Worm (Caenorhabditis elegans): ENCODE results near the gene pat-4.
"Not testable (repeated sequence)": the region's sequence is repeated elsewhere in the genome, so short reads cannot be mapped to it uniquely, and the experiment has no call there.

pat-4 gene

DNA sequence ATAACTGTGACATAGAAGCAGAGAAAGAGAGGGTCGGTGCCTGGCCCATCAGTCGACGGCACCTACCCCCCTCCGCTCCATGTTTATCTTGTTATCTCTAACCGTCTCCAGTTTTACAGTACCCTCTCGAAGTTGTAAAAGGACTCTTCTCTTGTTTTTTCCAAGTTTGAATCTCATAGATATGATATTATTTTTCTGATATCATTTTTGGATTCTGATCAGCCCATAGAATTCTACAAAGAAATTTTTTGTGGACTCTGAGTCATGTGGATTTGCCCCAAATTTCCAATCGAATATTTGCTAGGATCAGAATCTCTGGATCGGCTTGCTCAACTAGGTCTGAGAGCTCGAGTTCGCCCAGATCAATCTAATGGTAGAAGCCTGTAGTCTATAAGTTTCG, 20.0 kb upstream of the pat-4 start, which contains the start of gene C29F9.6:
TSS of gene C29F9.6 (plus strand) at position 301 of the 400 bp plus-strand sequence.
- TF ChIP-seq snpc-1.3 (tag; optimal IDR thresholded peaks at IDR 0.05; ENCODE audit: insufficient read depth) (no peak), lsl-1 (GFP tag; optimal IDR thresholded peaks at IDR 0.05) (no peak), ztf-3 (GFP tag; optimal IDR thresholded peaks at IDR 0.05) (no peak), lin-40 (tag; optimal IDR thresholded peaks at IDR 0.05) (no peak), F10E7.11 (tag; optimal IDR thresholded peaks at IDR 0.05) (no peak), nhr-80 (tag; optimal IDR thresholded peaks at IDR 0.05) (no peak), fkh-3 (tag; optimal IDR thresholded peaks at IDR 0.05) (no peak), F55B11.4 (tag; optimal IDR thresholded peaks at IDR 0.05; ENCODE audit: borderline replicate concordance, insufficient read depth) (no peak), egl-18 (GFP tag; IDR thresholded peaks at IDR 0.05) (no peak), xnd-1 (tag; optimal IDR thresholded peaks at IDR 0.05) (no peak), B0336.3 (GFP tag; IDR thresholded peaks at IDR 0.05) (no peak), repo-1 (tag; optimal IDR thresholded peaks at IDR 0.05) (no peak)

ce11 chrIII:98822-99221, 4.2 kb upstream of the pat-4 start, which contains the start of gene C29F9.9:
TSS of gene C29F9.9 (minus strand) at chrIII:98922.
- TF ChIP-seq ceh-40 (GFP tag; IDR thresholded peaks at IDR 0.05); tbp1 (GFP tag; optimal IDR thresholded peaks at IDR 0.05); Y67H2A.10 (GFP tag; conservative IDR thresholded peaks at IDR 0.05): not testable (repeated sequence)

DNA sequence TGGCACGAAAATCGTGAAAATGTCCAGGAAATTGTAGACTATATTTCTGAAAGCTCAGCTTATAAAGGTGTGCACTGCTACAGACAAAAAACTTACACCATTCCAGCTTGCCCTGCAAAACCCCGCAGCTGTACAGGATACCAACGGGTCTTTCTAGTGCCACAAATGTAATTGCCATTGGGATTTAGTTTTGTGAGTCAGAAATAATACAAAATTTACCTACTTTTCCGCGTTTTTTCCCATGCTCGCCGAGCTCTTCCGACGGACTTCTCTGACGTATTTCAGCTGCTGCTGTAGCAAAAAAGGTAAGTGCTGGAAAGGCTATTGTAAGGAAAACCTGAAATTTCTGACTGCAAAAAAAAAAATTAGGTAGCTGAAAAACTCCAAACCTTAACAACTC, 2.4 kb upstream of the pat-4 start, which contains the start of gene C29F9.8:
TSS of gene C29F9.8 (minus strand) at position 101 of the 400 bp plus-strand sequence.
- not testable (repeated sequence) for TF ChIP-seq zfh-2 (GFP tag; conservative IDR thresholded peaks at IDR 0.05); madf-8 (GFP tag; conservative IDR thresholded peaks at IDR 0.05); nfya-1 (tag; optimal IDR thresholded peaks at IDR 0.05; ENCODE audit: borderline replicate concordance, insufficient read depth)

- no peak for TF ChIP-seq sea-2 (GFP tag; IDR thresholded peaks at IDR 0.05)
- TF ChIP-seq cebp-1 (GFP tag; IDR thresholded peaks at IDR 0.05): no peak
- TF ChIP-seq cebp-1 (tag; optimal IDR thresholded peaks at IDR 0.05): peak; percentile 0
- no peak for TF ChIP-seq zim-3 (tag; optimal IDR thresholded peaks at IDR 0.05)
- TF ChIP-seq hmg-1.2 (GFP tag; IDR thresholded peaks at IDR 0.05): peak; percentile 90
- no peak for TF ChIP-seq tbp1 (GFP tag; optimal IDR thresholded peaks at IDR 0.05)
Observed at ce11 chrIII:96196-96595, 1.6 kb upstream of the pat-4 start.

ce11 chrIII:92247-92646, 2.4 kb downstream of the pat-4 start:
- no peak for TF ChIP-seq bed-1 (GFP tag; IDR thresholded peaks at IDR 0.05)
- no peak for TF ChIP-seq Y95B8A.8 (GFP tag; IDR thresholded peaks at IDR 0.05)
- no peak for TF ChIP-seq unc-130 (GFP tag; optimal IDR thresholded peaks at IDR 0.05)
- TF ChIP-seq B0261.1 (tag; optimal IDR thresholded peaks at IDR 0.05): no peak
- TF ChIP-seq Y67H2A.10 (GFP tag; conservative IDR thresholded peaks at IDR 0.05): no peak
- no peak for TF ChIP-seq F37B4.10 (GFP tag; IDR thresholded peaks at IDR 0.05)
- no peak for TF ChIP-seq mxl-1 (tag; optimal IDR thresholded peaks at IDR 0.05)
- TF ChIP-seq C06A6.2 (GFP tag; conservative IDR thresholded peaks at IDR 0.05): no peak
- TF ChIP-seq egl-18 (GFP tag; IDR thresholded peaks at IDR 0.05): no peak
- TF ChIP-seq sptf-2 (GFP tag; optimal IDR thresholded peaks at IDR 0.05): no peak
- no peak for TF ChIP-seq ceh-27 (GFP tag; optimal IDR thresholded peaks at IDR 0.05)
- TF ChIP-seq T26A5.8 (tag; optimal IDR thresholded peaks at IDR 0.05): no peak
- TF ChIP-seq F39B2.1 (GFP tag; IDR thresholded peaks at IDR 0.05): no peak
- no peak for TF ChIP-seq T07F8.4 (tag; optimal IDR thresholded peaks at IDR 0.05)
- TF ChIP-seq lag-1 (GFP tag; IDR thresholded peaks at IDR 0.05): no peak
- no peak for TF ChIP-seq Y53G8AR.9 (GFP tag; conservative IDR thresholded peaks at IDR 0.05)
- TF ChIP-seq efl-1 (GFP tag; optimal IDR thresholded peaks at IDR 0.05): no peak
